Worm (Caenorhabditis elegans): ENCODE results near the gene F15H10.10.

DNA sequence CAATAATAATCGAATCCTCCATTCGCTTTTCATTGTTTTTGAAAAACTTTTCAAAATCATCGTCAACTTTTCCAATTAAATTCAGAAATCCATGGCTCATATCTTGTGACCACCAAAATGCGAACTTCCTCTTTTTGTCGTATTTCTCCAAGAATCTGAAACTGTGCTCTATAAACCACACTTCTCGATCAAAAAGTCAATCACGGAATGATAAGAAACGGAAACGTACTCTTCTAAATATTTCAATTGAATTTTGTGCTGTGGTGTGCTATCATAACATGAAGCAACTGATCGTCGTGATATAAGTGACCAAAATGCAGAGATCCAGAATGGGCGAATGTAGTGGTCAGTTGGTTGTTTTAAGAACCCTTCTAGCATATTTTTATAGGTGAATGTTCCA is 12.1 kb downstream of the F15H10.10 start:
- TF ChIP-seq dve-1 (tag; optimal IDR thresholded peaks at IDR 0.05) = no peak
- TF ChIP-seq ets-4 (tag; optimal IDR thresholded peaks at IDR 0.05) = no peak
- TF ChIP-seq pqm-1 (tag; optimal IDR thresholded peaks at IDR 0.05) = no peak
- no peak for TF ChIP-seq sox-2 (GFP tag; IDR thresholded peaks at IDR 0.05)
- TF ChIP-seq nhr-11 (tag; optimal IDR thresholded peaks at IDR 0.05) = no peak
- no peak for TF ChIP-seq ref-2 (tag; optimal IDR thresholded peaks at IDR 0.05)
- TF ChIP-seq pha-2 (tag; optimal IDR thresholded peaks at IDR 0.05) = no peak
- no peak for TF ChIP-seq ceh-19 (GFP tag; optimal IDR thresholded peaks at IDR 0.05)
- TF ChIP-seq ceh-45 (GFP tag; IDR thresholded peaks at IDR 0.05) = no peak
- no peak for TF ChIP-seq lin-11 (tag; optimal IDR thresholded peaks at IDR 0.05)
- no peak for TF ChIP-seq ahr-1 (tag; optimal IDR thresholded peaks at IDR 0.05)
- no peak for TF ChIP-seq elt-4 (tag; optimal IDR thresholded peaks at IDR 0.05)
- TF ChIP-seq tbx-2 (tag; optimal IDR thresholded peaks at IDR 0.05) = no peak
